1 fruit fly cellular context compared by ENCODE assay signal in the genomic region with DNA sequence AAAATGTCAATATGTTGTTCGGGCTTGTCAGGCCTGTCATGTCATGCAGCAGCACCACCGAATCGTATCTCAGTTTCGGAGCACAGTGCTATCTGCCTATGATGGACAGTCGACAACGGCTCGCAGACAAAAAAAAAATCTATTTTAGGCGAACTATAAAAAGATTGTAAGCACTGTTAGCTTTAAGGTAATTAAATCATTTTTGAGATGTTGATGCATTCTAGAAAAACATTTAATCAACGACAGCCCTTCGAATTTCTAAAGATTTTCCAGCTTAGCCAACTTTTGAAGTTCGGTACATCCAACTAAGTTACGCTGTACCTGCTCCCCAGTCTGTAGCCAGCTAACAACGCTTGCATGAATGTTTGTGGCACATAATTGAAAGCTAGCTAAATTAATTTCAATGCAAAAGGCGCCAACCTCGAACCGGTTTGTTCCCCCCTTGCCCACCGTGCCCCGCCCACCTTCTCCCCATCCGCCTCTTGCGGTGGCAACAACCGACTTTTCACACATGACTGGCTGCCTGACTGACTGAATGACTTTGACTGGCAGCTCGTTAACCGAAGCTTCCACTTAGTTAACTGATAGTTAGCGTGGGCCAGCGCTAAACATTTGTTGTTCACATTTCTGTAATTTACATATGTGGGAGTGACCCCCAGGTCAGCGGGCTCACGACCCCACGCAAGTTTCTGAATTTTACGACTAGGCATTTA.
TF ChIP-seq lines count a peak whose summit lies in the region.

No protein-coding gene starts in this region.

TF ChIP-seq in whole organism, embryonic, 481 proteins besides CTCF, POLR2A, EP300 and RAD21 (continued from another document and continues in another):
- TF ChIP-seq dmrt99B (tag; optimal IDR thresholded peaks at IDR 0.05; lab: Kevin White, UChicago) = peak; percentile 57
- TF ChIP-seq mld (GFP tag; IDR thresholded peaks at IDR 0.05; lab: Robert Waterston, UW; ENCODE audit: partially characterized antibody) = no peak
- TF ChIP-seq CG12219 (GFP tag; optimal IDR thresholded peaks at IDR 0.05; lab: Kevin White, UChicago) = peak; percentile 71
- TF ChIP-seq D (optimal IDR thresholded peaks at IDR 0.05; lab: Kevin White, UChicago) = no peak
- no peak for TF ChIP-seq D (GFP tag; optimal IDR thresholded peaks at IDR 0.05; lab: Kevin White, UChicago)
- TF ChIP-seq sna (GFP tag; IDR thresholded peaks at IDR 0.05; lab: Robert Waterston, UW; ENCODE audit: partially characterized antibody) = no peak
- TF ChIP-seq CG14667 (GFP tag; IDR thresholded peaks at IDR 0.05; lab: Robert Waterston, UW) = 0 out of 2 replicates have a peak, but pooled peaks have one; percentile 22
- peak; percentile 38 for TF ChIP-seq CG4707 (GFP tag; optimal IDR thresholded peaks at IDR 0.05; lab: Kevin White, UChicago)
- peak; percentile 40; the same call in 1 of the 2 replicates for TF ChIP-seq bowl (GFP tag; IDR thresholded peaks at IDR 0.05; lab: Robert Waterston, UW)
- peak; percentile 33 for TF ChIP-seq CG12659 (GFP tag; optimal IDR thresholded peaks at IDR 0.05; lab: Kevin White, UChicago)
- TF ChIP-seq CG14965 (GFP tag; optimal IDR thresholded peaks at IDR 0.05; lab: Kevin White, UChicago; ENCODE audit: borderline replicate concordance) = no peak
- TF ChIP-seq CG31388 (GFP tag; optimal IDR thresholded peaks at IDR 0.05; lab: Kevin White, UChicago) = no peak
- TF ChIP-seq h (optimal IDR thresholded peaks at IDR 0.05; lab: Kevin White, UChicago) = no peak
- TF ChIP-seq nom (GFP tag; optimal IDR thresholded peaks at IDR 0.05; lab: Kevin White, UChicago) = no peak
- TF ChIP-seq Hr39 (optimal IDR thresholded peaks at IDR 0.05; lab: Kevin White, UChicago) = no peak
- TF ChIP-seq CG7987 (GFP tag; optimal IDR thresholded peaks at IDR 0.05; lab: Kevin White, UChicago) = no peak
- no peak for TF ChIP-seq wdn (GFP tag; IDR thresholded peaks at IDR 0.05; lab: Robert Waterston, UW)
- TF ChIP-seq Rfx (GFP tag; IDR thresholded peaks at IDR 0.05; lab: Robert Waterston, UW) = peak; percentile 71
- TF ChIP-seq Dbx (GFP tag; IDR thresholded peaks at IDR 0.05; lab: Robert Waterston, UW) = no peak
- no peak for TF ChIP-seq btn (GFP tag; optimal IDR thresholded peaks at IDR 0.05; lab: Kevin White, UChicago)
- no peak for TF ChIP-seq lbe (GFP tag; optimal IDR thresholded peaks at IDR 0.05; lab: Kevin White, UChicago)
- TF ChIP-seq sr (GFP tag; IDR thresholded peaks at IDR 0.05; lab: Robert Waterston, UW) = peak; percentile 86
- peak; percentile 12 for TF ChIP-seq D19A (tag; optimal IDR thresholded peaks at IDR 0.05; lab: Kevin White, UChicago)
- peak; percentile 69 for TF ChIP-seq CG30403 (GFP tag; optimal IDR thresholded peaks at IDR 0.05; lab: Kevin White, UChicago)
- peak; percentile 48 for TF ChIP-seq CrebB (tag; optimal IDR thresholded peaks at IDR 0.05; lab: Kevin White, UChicago)
- no peak for TF ChIP-seq usp (GFP tag; optimal IDR thresholded peaks at IDR 0.05; lab: Kevin White, UChicago)
- peak; percentile 49 for TF ChIP-seq gcm (GFP tag; optimal IDR thresholded peaks at IDR 0.05; lab: Kevin White, UChicago)
- no peak for TF ChIP-seq eyg (GFP tag; optimal IDR thresholded peaks at IDR 0.05; lab: Kevin White, UChicago)
- TF ChIP-seq cas (GFP tag; IDR thresholded peaks at IDR 0.05; lab: Robert Waterston, UW) = no peak
- peak; percentile 40 for TF ChIP-seq bcd (GFP tag; optimal IDR thresholded peaks at IDR 0.05; lab: Kevin White, UChicago)
- peak; percentile 6 for TF ChIP-seq Antp (GFP tag; optimal IDR thresholded peaks at IDR 0.05; lab: Kevin White, UChicago)
- no peak for TF ChIP-seq CG4404 (GFP tag; IDR thresholded peaks at IDR 0.05; lab: Robert Waterston, UW)
- TF ChIP-seq CG6813 (GFP tag; optimal IDR thresholded peaks at IDR 0.05; lab: Kevin White, UChicago) = no peak
- TF ChIP-seq slou (GFP tag; optimal IDR thresholded peaks at IDR 0.05; lab: Kevin White, UChicago) = no peak
- TF ChIP-seq nau (GFP tag; optimal IDR thresholded peaks at IDR 0.05; lab: Kevin White, UChicago) = peak; percentile 17
- TF ChIP-seq CG34422 (GFP tag; IDR thresholded peaks at IDR 0.05; lab: Robert Waterston, UW) = no peak
- TF ChIP-seq Lim3 (GFP tag; IDR thresholded peaks at IDR 0.05; lab: Robert Waterston, UW) = 0 out of 2 replicates have a peak, but pooled peaks have one; percentile 60
- peak; percentile 57 for TF ChIP-seq seq (GFP tag; IDR thresholded peaks at IDR 0.05; lab: Robert Waterston, UW)
- peak; percentile 37 for TF ChIP-seq CG7786 (GFP tag; optimal IDR thresholded peaks at IDR 0.05; lab: Kevin White, UChicago)
- no peak for TF ChIP-seq Dref (GFP tag; IDR thresholded peaks at IDR 0.05; lab: Robert Waterston, UW)
- TF ChIP-seq MBD-R2 (GFP tag; IDR thresholded peaks at IDR 0.05; lab: Robert Waterston, UW) = no peak
- peak; percentile 31; the same call in 1 of the 2 replicates for TF ChIP-seq CG6689 (GFP tag; IDR thresholded peaks at IDR 0.05; lab: Robert Waterston, UW)
- TF ChIP-seq caup (GFP tag; optimal IDR thresholded peaks at IDR 0.05; lab: Kevin White, UChicago; ENCODE audit: severe bottlenecking) = no peak
- TF ChIP-seq onecut (GFP tag; IDR thresholded peaks at IDR 0.05; lab: Robert Waterston, UW) = peak; percentile 63
- TF ChIP-seq Ravus (GFP tag; IDR thresholded peaks at IDR 0.05; lab: Robert Waterston, UW) = no peak
- no peak for TF ChIP-seq gt (GFP tag; IDR thresholded peaks at IDR 0.05; lab: Robert Waterston, UW)
- TF ChIP-seq CG8290 (GFP tag; optimal IDR thresholded peaks at IDR 0.05; lab: Kevin White, UChicago) = no peak
- peak in 1 of 2 experiments; percentile 5 for TF ChIP-seq CG8290 (tag; optimal IDR thresholded peaks at IDR 0.05; lab: Kevin White, UChicago)
- TF ChIP-seq tap (tag; optimal IDR thresholded peaks at IDR 0.05; lab: Kevin White, UChicago) = no peak
- no peak for TF ChIP-seq zen (tag; optimal IDR thresholded peaks at IDR 0.05; lab: Kevin White, UChicago)
- no peak for TF ChIP-seq z (GFP tag; IDR thresholded peaks at IDR 0.05; lab: Robert Waterston, UW)
- TF ChIP-seq CG30431 (GFP tag; optimal IDR thresholded peaks at IDR 0.05; lab: Kevin White, UChicago) = no peak
- no peak for TF ChIP-seq inv (GFP tag; IDR thresholded peaks at IDR 0.05; lab: Robert Waterston, UW; ENCODE audit: partially characterized antibody)
- peak; percentile 60 for TF ChIP-seq CG9932 (GFP tag; IDR thresholded peaks at IDR 0.05; lab: Robert Waterston, UW)
- TF ChIP-seq fu2 (GFP tag; optimal IDR thresholded peaks at IDR 0.05; lab: Kevin White, UChicago) = peak; percentile 27
- TF ChIP-seq Dip3 (GFP tag; optimal IDR thresholded peaks at IDR 0.05; lab: Kevin White, UChicago) = peak; percentile 6
- TF ChIP-seq mirr (GFP tag; optimal IDR thresholded peaks at IDR 0.05; lab: Kevin White, UChicago) = no peak
- peak in 1 of 2 experiments; percentile 14 for TF ChIP-seq crp (GFP tag; optimal IDR thresholded peaks at IDR 0.05; lab: Kevin White, UChicago)
- TF ChIP-seq CG17361 (GFP tag; IDR thresholded peaks at IDR 0.05; lab: Robert Waterston, UW) = 0 out of 3 replicates have a peak, but pooled peaks have one; percentile 16
- no peak for TF ChIP-seq CG15011 (GFP tag; optimal IDR thresholded peaks at IDR 0.05; lab: Kevin White, UChicago)
- TF ChIP-seq HmgZ (tag; optimal IDR thresholded peaks at IDR 0.05; lab: Kevin White, UChicago) = no peak
- TF ChIP-seq CG31224 (GFP tag; IDR thresholded peaks at IDR 0.05; lab: Robert Waterston, UW) = no peak
- TF ChIP-seq Adf1 (GFP tag; IDR thresholded peaks at IDR 0.05; lab: Robert Waterston, UW) = no peak
- TF ChIP-seq CG1647 (GFP tag; optimal IDR thresholded peaks at IDR 0.05; lab: Kevin White, UChicago) = peak; percentile 38
- TF ChIP-seq wek (GFP tag; optimal IDR thresholded peaks at IDR 0.05; lab: Kevin White, UChicago) = no peak
- peak; percentile 54 for TF ChIP-seq CG17568 (GFP tag; optimal IDR thresholded peaks at IDR 0.05; lab: Kevin White, UChicago)
- no peak for TF ChIP-seq NK7.1 (GFP tag; optimal IDR thresholded peaks at IDR 0.05; lab: Kevin White, UChicago)
- TF ChIP-seq oc (tag; optimal IDR thresholded peaks at IDR 0.05; lab: Kevin White, UChicago) = no peak
- TF ChIP-seq CG10462 (GFP tag; optimal IDR thresholded peaks at IDR 0.05; lab: Kevin White, UChicago) = no peak
- no peak for TF ChIP-seq br (optimal IDR thresholded peaks at IDR 0.05; lab: Kevin White, UChicago)
- TF ChIP-seq Camta (GFP tag; optimal IDR thresholded peaks at IDR 0.05; lab: Kevin White, UChicago) = peak; percentile 30
- no peak for TF ChIP-seq CG31365 (tag; optimal IDR thresholded peaks at IDR 0.05; lab: Kevin White, UChicago)
- no peak for TF ChIP-seq ab (GFP tag; optimal IDR thresholded peaks at IDR 0.05; lab: Kevin White, UChicago)
- TF ChIP-seq pho (GFP tag; optimal IDR thresholded peaks at IDR 0.05; lab: Kevin White, UChicago) = no peak
- peak; percentile 4 for TF ChIP-seq sqz (GFP tag; optimal IDR thresholded peaks at IDR 0.05; lab: Kevin White, UChicago)
- no peak for TF ChIP-seq zf30C (GFP tag; optimal IDR thresholded peaks at IDR 0.05; lab: Kevin White, UChicago)
- TF ChIP-seq odd (GFP tag; optimal IDR thresholded peaks at IDR 0.05; lab: Kevin White, UChicago) = peak; percentile 10
- TF ChIP-seq CG4424 (GFP tag; optimal IDR thresholded peaks at IDR 0.05; lab: Kevin White, UChicago) = no peak
- TF ChIP-seq kah (GFP tag; optimal IDR thresholded peaks at IDR 0.05; lab: Kevin White, UChicago) = no peak
- TF ChIP-seq unc-4 (GFP tag; IDR thresholded peaks at IDR 0.05; lab: Robert Waterston, UW; ENCODE audit: partially characterized antibody) = no peak
- TF ChIP-seq CG1792 (GFP tag; optimal IDR thresholded peaks at IDR 0.05; lab: Kevin White, UChicago) = peak; percentile 45
- TF ChIP-seq tna (GFP tag; IDR thresholded peaks at IDR 0.05; lab: Robert Waterston, UW; ENCODE audit: partially characterized antibody) = no peak
- peak; percentile 5 for TF ChIP-seq phol (tag; optimal IDR thresholded peaks at IDR 0.05; lab: Kevin White, UChicago)
- no peak for TF ChIP-seq Atf-2 (GFP tag; optimal IDR thresholded peaks at IDR 0.05; lab: Kevin White, UChicago)
- no peak for TF ChIP-seq corto (GFP tag; optimal IDR thresholded peaks at IDR 0.05; lab: Kevin White, UChicago)
- TF ChIP-seq CG13123 (GFP tag; optimal IDR thresholded peaks at IDR 0.05; lab: Kevin White, UChicago) = no peak
- TF ChIP-seq CG9437 (GFP tag; optimal IDR thresholded peaks at IDR 0.05; lab: Kevin White, UChicago) = peak; percentile 58
- TF ChIP-seq trh (GFP tag; optimal IDR thresholded peaks at IDR 0.05; lab: Kevin White, UChicago) = no peak
- no peak for TF ChIP-seq fd64A (GFP tag; optimal IDR thresholded peaks at IDR 0.05; lab: Kevin White, UChicago)
- TF ChIP-seq ase (GFP tag; IDR thresholded peaks at IDR 0.05; lab: Robert Waterston, UW) = peak; percentile 48; the same call in 1 of the 3 replicates
- no peak for TF ChIP-seq disco-r (GFP tag; optimal IDR thresholded peaks at IDR 0.05; lab: Kevin White, UChicago)
- TF ChIP-seq CG1024 (GFP tag; IDR thresholded peaks at IDR 0.05; lab: Robert Waterston, UW) = peak; percentile 18; the same call in 1 of the 2 replicates
- no peak for TF ChIP-seq NFAT (GFP tag; IDR thresholded peaks at IDR 0.05; lab: Robert Waterston, UW)
- no peak for TF ChIP-seq CG10979 (tag; optimal IDR thresholded peaks at IDR 0.05; lab: Kevin White, UChicago)
- no peak for TF ChIP-seq Hey (tag; optimal IDR thresholded peaks at IDR 0.05; lab: Kevin White, UChicago)
- no peak for TF ChIP-seq NfI (GFP tag; optimal IDR thresholded peaks at IDR 0.05; lab: Kevin White, UChicago)
- TF ChIP-seq Dek (tag; optimal IDR thresholded peaks at IDR 0.05; lab: Kevin White, UChicago) = peak; percentile 60
- TF ChIP-seq Bgb (GFP tag; IDR thresholded peaks at IDR 0.05; lab: Robert Waterston, UW; ENCODE audit: partially characterized antibody) = peak; percentile 15; the same call in 1 of the 2 replicates
- TF ChIP-seq p53 (GFP tag; optimal IDR thresholded peaks at IDR 0.05; lab: Kevin White, UChicago) = no peak
- TF ChIP-seq ara (GFP tag; IDR thresholded peaks at IDR 0.05; lab: Robert Waterston, UW) = no peak
- peak; percentile 42 for TF ChIP-seq CG10147 (GFP tag; optimal IDR thresholded peaks at IDR 0.05; lab: Kevin White, UChicago)
- no peak for TF ChIP-seq CG6765 (GFP tag; optimal IDR thresholded peaks at IDR 0.05; lab: Kevin White, UChicago)
- TF ChIP-seq CG8089 (GFP tag; optimal IDR thresholded peaks at IDR 0.05; lab: Kevin White, UChicago) = peak; percentile 53
- TF ChIP-seq CG10959 (GFP tag; IDR thresholded peaks at IDR 0.05; lab: Robert Waterston, UW) = peak; percentile 57
- TF ChIP-seq Lhr (GFP tag; optimal IDR thresholded peaks at IDR 0.05; lab: Kevin White, UChicago) = no peak
- TF ChIP-seq pum (GFP tag; optimal IDR thresholded peaks at IDR 0.05; lab: Kevin White, UChicago) = peak; percentile 22
- TF ChIP-seq CG14441 (GFP tag; IDR thresholded peaks at IDR 0.05; lab: Robert Waterston, UW) = no peak
- no peak for TF ChIP-seq Hmx (GFP tag; optimal IDR thresholded peaks at IDR 0.05; lab: Kevin White, UChicago)
- TF ChIP-seq Hr51 (GFP tag; optimal IDR thresholded peaks at IDR 0.05; lab: Kevin White, UChicago) = peak; percentile 47 to 85
- TF ChIP-seq CG13624 (GFP tag; optimal IDR thresholded peaks at IDR 0.05; lab: Kevin White, UChicago) = peak; percentile 0
- no peak for TF ChIP-seq HmgD (GFP tag; optimal IDR thresholded peaks at IDR 0.05; lab: Kevin White, UChicago)
- TF ChIP-seq CHES-1-like (GFP tag; optimal IDR thresholded peaks at IDR 0.05; lab: Kevin White, UChicago) = peak; percentile 65
- peak; percentile 25 for TF ChIP-seq dmrt11E (tag; optimal IDR thresholded peaks at IDR 0.05; lab: Kevin White, UChicago)
- TF ChIP-seq Stat92E (GFP tag; optimal IDR thresholded peaks at IDR 0.05; lab: Kevin White, UChicago) = no peak
- TF ChIP-seq hth (optimal IDR thresholded peaks at IDR 0.05; lab: Kevin White, UChicago) = peak; percentile 28
- no peak; the same call in 1 of the 2 replicates for TF ChIP-seq CG32772 (GFP tag; IDR thresholded peaks at IDR 0.05; lab: Robert Waterston, UW)
- TF ChIP-seq Hr78 (GFP tag; optimal IDR thresholded peaks at IDR 0.05; lab: Kevin White, UChicago) = peak in 1 of 2 experiments; percentile 89
- TF ChIP-seq CG8478 (optimal IDR thresholded peaks at IDR 0.05; lab: Kevin White, UChicago) = no peak
- TF ChIP-seq CG17186 (GFP tag; optimal IDR thresholded peaks at IDR 0.05; lab: Kevin White, UChicago) = no peak
- TF ChIP-seq cwo (GFP tag; optimal IDR thresholded peaks at IDR 0.05; lab: Kevin White, UChicago) = no peak
- TF ChIP-seq CG10267 (tag; optimal IDR thresholded peaks at IDR 0.05; lab: Kevin White, UChicago) = no peak
- peak; percentile 60 for TF ChIP-seq CG3407 (GFP tag; optimal IDR thresholded peaks at IDR 0.05; lab: Kevin White, UChicago)
- no peak for TF ChIP-seq sc (optimal IDR thresholded peaks at IDR 0.05; lab: Kevin White, UChicago)
- TF ChIP-seq sc (GFP tag; optimal IDR thresholded peaks at IDR 0.05; lab: Kevin White, UChicago) = peak; percentile 29
- TF ChIP-seq HLH54F (GFP tag; optimal IDR thresholded peaks at IDR 0.05; lab: Kevin White, UChicago) = no peak
